Worm (Caenorhabditis elegans): ENCODE results near the gene ccm-3.

ccm-3 gene

DNA sequence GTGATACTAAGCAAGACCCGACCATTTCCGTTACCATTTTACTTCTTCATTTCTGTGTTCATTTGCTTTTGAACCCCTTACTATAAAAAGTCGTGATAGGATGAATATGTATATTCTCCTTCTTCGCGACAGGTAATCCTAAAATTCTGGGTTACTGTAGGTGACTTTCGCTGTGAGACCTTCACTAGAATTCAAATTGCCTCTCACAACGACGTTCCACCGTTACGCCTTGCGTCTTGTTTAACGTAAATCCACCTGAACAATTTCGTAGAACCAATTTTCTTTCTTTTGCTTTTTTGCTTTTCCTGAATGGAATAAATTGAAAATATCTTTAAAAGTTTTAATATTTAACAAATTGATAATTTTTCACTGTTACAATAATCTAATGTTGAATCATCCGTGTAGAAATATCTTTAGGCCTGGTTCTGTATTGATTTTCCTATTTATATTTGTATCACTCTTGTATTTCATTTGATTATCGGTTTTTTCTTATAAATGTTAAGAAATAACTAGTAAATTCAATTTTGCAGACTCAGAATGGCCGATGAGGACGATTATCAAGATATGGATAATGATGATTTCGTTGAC is 28.1 kb downstream of the ccm-3 start, which contains the start of gene rpb-6:
TSS of gene rpb-6 (plus strand) at position 538 of the 588 bp plus-strand sequence.
- TF ChIP-seq hnd-1 (tag; optimal IDR thresholded peaks at IDR 0.05) (no peak), sea-1 (GFP tag; conservative IDR thresholded peaks at IDR 0.05) (no peak), F13C5.2 (tag; optimal IDR thresholded peaks at IDR 0.05) (no peak), tra-4 (tag; optimal IDR thresholded peaks at IDR 0.05) (no peak), ceh-13 (GFP tag; optimal IDR thresholded peaks at IDR 0.05) (no peak), aly-1 (tag; optimal IDR thresholded peaks at IDR 0.05) (no peak), ets-7 (tag; optimal IDR thresholded peaks at IDR 0.05) (no peak), tbx-37 (GFP tag; conservative IDR thresholded peaks at IDR 0.05) (no peak), ceh-36 (tag; optimal IDR thresholded peaks at IDR 0.05) (no peak), flt-1 (GFP tag; IDR thresholded peaks at IDR 0.05) (no peak), tbx-11 (GFP tag; IDR thresholded peaks at IDR 0.05) (no peak), B0310.2 (tag; optimal IDR thresholded peaks at IDR 0.05) (no peak)

DNA sequence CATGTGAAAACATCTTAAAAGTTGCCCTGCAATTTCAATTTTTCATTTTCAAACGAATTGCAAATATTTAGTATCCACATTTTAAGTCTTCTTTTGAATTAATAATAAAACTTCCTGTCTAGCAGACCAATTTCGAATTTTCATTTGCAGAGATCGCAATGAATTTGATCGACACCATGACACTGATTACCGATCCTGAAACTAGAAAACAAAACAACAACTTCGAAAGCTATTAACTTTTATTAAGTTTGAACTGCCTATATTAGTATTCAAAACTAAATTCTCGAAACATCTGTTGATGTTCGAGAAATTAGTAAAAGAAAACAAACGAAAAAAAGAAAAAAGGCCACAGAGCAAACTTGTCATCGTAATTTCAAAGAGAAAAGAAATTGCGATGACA is 32.9 kb downstream of the ccm-3 start:
- TF ChIP-seq ceh-36 (tag; optimal IDR thresholded peaks at IDR 0.05) (no peak), hmg-4 (GFP tag; optimal IDR thresholded peaks at IDR 0.05) (no peak), hnd-1 (tag; optimal IDR thresholded peaks at IDR 0.05) (no peak), hmbx-1 (tag; optimal IDR thresholded peaks at IDR 0.05) (no peak), ama-1 (optimal IDR thresholded peaks at IDR 0.05) (no peak), scrt-1 (GFP tag; IDR thresholded peaks at IDR 0.05) (no peak), tbx-11 (GFP tag; IDR thresholded peaks at IDR 0.05) (no peak), pes-1 (GFP tag; IDR thresholded peaks at IDR 0.05) (no peak), flt-1 (GFP tag; IDR thresholded peaks at IDR 0.05) (no peak), ceh-13 (GFP tag; optimal IDR thresholded peaks at IDR 0.05) (no peak), tbx-37 (GFP tag; conservative IDR thresholded peaks at IDR 0.05) (no peak), ets-7 (tag; optimal IDR thresholded peaks at IDR 0.05) (no peak), aly-1 (tag; optimal IDR thresholded peaks at IDR 0.05) (no peak), B0310.2 (tag; optimal IDR thresholded peaks at IDR 0.05) (no peak), F13C5.2 (tag; optimal IDR thresholded peaks at IDR 0.05) (no peak), tra-4 (tag; optimal IDR thresholded peaks at IDR 0.05) (no peak)

DNA sequence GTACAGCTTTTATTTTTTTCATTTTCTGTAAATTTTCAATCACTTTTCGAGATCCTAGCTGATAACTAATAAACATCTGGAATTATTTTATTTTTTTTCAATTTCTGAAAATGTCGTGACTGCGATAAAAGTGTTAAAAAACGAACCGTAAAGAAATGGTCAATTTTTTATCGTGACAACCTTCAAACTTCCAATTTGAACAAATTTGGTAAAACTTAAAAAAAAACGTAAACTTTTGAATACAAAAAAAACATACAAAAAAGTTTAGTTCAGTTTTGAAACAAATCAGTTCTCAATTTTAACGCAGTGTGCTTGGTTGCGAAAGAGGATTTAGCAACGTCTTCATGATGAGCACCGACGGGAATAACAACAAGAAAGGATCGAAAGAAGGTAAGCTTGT is 35.1 kb downstream of the ccm-3 start, which contains the start of gene C06A1.3:
TSS of gene C06A1.3 (plus strand) at position 301 of the 400 bp plus-strand sequence.
- TF ChIP-seq tbx-11 (GFP tag; IDR thresholded peaks at IDR 0.05) (no peak), ceh-36 (tag; optimal IDR thresholded peaks at IDR 0.05) (no peak), hmg-4 (GFP tag; optimal IDR thresholded peaks at IDR 0.05) (no peak), sea-1 (GFP tag; conservative IDR thresholded peaks at IDR 0.05) (no peak), F13C5.2 (tag; optimal IDR thresholded peaks at IDR 0.05) (no peak), hmbx-1 (tag; optimal IDR thresholded peaks at IDR 0.05) (no peak), tra-4 (tag; optimal IDR thresholded peaks at IDR 0.05) (no peak), flt-1 (GFP tag; IDR thresholded peaks at IDR 0.05) (no peak), scrt-1 (GFP tag; IDR thresholded peaks at IDR 0.05) (no peak), tbx-37 (GFP tag; conservative IDR thresholded peaks at IDR 0.05) (no peak), B0310.2 (tag; optimal IDR thresholded peaks at IDR 0.05) (no peak), aly-1 (tag; optimal IDR thresholded peaks at IDR 0.05) (no peak), pes-1 (GFP tag; IDR thresholded peaks at IDR 0.05) (no peak), ama-1 (optimal IDR thresholded peaks at IDR 0.05) (no peak), ceh-13 (GFP tag; optimal IDR thresholded peaks at IDR 0.05) (no peak), ets-7 (tag; optimal IDR thresholded peaks at IDR 0.05) (no peak), hnd-1 (tag; optimal IDR thresholded peaks at IDR 0.05) (no peak)

ce11 chrII:10570302-10570701 is 36.8 kb downstream of the ccm-3 start, which contains the start of gene txt-13:
TSS of gene txt-13 (plus strand) at chrII:10570602.
- TF ChIP-seq ets-7 (tag; optimal IDR thresholded peaks at IDR 0.05) (no peak), F13C5.2 (tag; optimal IDR thresholded peaks at IDR 0.05) (no peak), scrt-1 (GFP tag; IDR thresholded peaks at IDR 0.05) (no peak), ceh-13 (GFP tag; optimal IDR thresholded peaks at IDR 0.05) (no peak), sea-1 (GFP tag; conservative IDR thresholded peaks at IDR 0.05) (no peak), tbx-37 (GFP tag; conservative IDR thresholded peaks at IDR 0.05) (no peak), flt-1 (GFP tag; IDR thresholded peaks at IDR 0.05) (no peak), pes-1 (GFP tag; IDR thresholded peaks at IDR 0.05) (no peak), hmg-4 (GFP tag; optimal IDR thresholded peaks at IDR 0.05) (no peak), hmbx-1 (tag; optimal IDR thresholded peaks at IDR 0.05) (no peak), tbx-11 (GFP tag; IDR thresholded peaks at IDR 0.05) (no peak)

DNA sequence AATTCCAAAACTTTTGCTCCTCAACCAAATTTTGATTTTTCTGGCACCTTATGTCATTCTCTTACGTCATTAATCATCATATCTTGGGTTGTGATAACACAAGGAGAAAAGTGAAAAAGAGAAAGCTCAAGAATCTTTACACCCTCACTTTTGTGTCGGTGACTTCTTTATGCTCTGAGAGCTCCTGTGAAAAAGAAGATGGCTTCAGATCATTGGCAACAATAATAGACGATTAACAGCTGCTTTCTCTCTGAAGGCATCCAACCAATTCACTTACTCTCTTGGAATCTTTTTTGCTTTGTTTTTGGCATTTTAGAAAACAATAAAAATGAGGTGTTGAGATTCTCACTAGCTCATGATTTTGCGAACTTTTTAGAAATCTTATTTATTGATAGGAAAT is 37.6 kb downstream of the ccm-3 start:
- TF ChIP-seq B0310.2 (tag; optimal IDR thresholded peaks at IDR 0.05): no peak
- TF ChIP-seq F13C5.2 (tag; optimal IDR thresholded peaks at IDR 0.05): no peak
- no peak for TF ChIP-seq ceh-13 (GFP tag; optimal IDR thresholded peaks at IDR 0.05)
- TF ChIP-seq hmg-4 (GFP tag; optimal IDR thresholded peaks at IDR 0.05): no peak
- no peak for TF ChIP-seq sea-1 (GFP tag; conservative IDR thresholded peaks at IDR 0.05)
- no peak for TF ChIP-seq tbx-11 (GFP tag; IDR thresholded peaks at IDR 0.05)
- TF ChIP-seq tbx-37 (GFP tag; conservative IDR thresholded peaks at IDR 0.05): no peak
- no peak for TF ChIP-seq tra-4 (tag; optimal IDR thresholded peaks at IDR 0.05)
- TF ChIP-seq hnd-1 (tag; optimal IDR thresholded peaks at IDR 0.05): no peak
- TF ChIP-seq ceh-36 (tag; optimal IDR thresholded peaks at IDR 0.05): no peak

DNA sequence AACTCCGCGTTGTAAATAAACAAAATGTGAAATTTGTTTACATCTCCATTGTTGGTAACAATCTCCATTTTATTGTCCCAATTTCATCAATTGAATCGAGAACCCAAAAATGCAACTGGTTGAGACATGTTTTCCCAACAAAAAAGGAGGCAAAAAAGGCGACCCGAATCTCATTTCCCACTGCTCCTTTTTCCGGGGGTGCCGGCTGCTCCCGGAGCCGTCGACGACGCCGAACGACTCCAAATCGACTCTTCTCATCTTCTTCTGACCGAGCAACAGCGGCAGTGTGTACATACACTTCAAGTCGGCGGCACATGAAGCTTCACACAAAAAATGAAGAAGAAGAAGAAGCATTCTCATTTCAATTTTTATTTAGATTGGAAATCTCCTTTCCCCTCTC is 40.6 kb downstream of the ccm-3 start:
- TF ChIP-seq flt-1 (GFP tag; IDR thresholded peaks at IDR 0.05): no peak
- TF ChIP-seq ama-1 (optimal IDR thresholded peaks at IDR 0.05): no peak
- no peak for TF ChIP-seq hmbx-1 (tag; optimal IDR thresholded peaks at IDR 0.05)
- no peak for TF ChIP-seq B0310.2 (tag; optimal IDR thresholded peaks at IDR 0.05)
- TF ChIP-seq F13C5.2 (tag; optimal IDR thresholded peaks at IDR 0.05): no peak
- no peak for TF ChIP-seq ceh-36 (tag; optimal IDR thresholded peaks at IDR 0.05)
- TF ChIP-seq tbx-37 (GFP tag; conservative IDR thresholded peaks at IDR 0.05): no peak
- no peak for TF ChIP-seq scrt-1 (GFP tag; IDR thresholded peaks at IDR 0.05)
- TF ChIP-seq tbx-11 (GFP tag; IDR thresholded peaks at IDR 0.05): no peak
- no peak for TF ChIP-seq aly-1 (tag; optimal IDR thresholded peaks at IDR 0.05)
- TF ChIP-seq ceh-13 (GFP tag; optimal IDR thresholded peaks at IDR 0.05): no peak
- no peak for TF ChIP-seq hnd-1 (tag; optimal IDR thresholded peaks at IDR 0.05)
- TF ChIP-seq pes-1 (GFP tag; IDR thresholded peaks at IDR 0.05): no peak
- TF ChIP-seq tra-4 (tag; optimal IDR thresholded peaks at IDR 0.05): no peak

- TF ChIP-seq hmg-4 (GFP tag; optimal IDR thresholded peaks at IDR 0.05): no peak
Measured at ce11 chrII:10564578-10564977, 42.5 kb downstream of the ccm-3 start, which contains the start of the genes C06A1.6 and C06A1.7. TSS of gene C06A1.6 (minus strand) at chrII:10564678. TSS of gene C06A1.7 (plus strand) at chrII:10564891.
